Fruit fly (Drosophila melanogaster) whole organism, embryonic: Measurements from ENCODE around the gene Neu2.

Source experiments
- Adf1 ChIP-seq: fragments of 200-800 bp; sonication (Bioruptor generic); IDR thresholded peaks from 2 replicates; pipeline ENCODE4 v1.3.6; 2022; ENCODE audit warnings: missing biosample characterization, missing genetic modification characterization
- CG10209 ChIP-seq: fragments of 200-800 bp; sonication (Bioruptor generic); optimal IDR thresholded peaks from 3 replicates; lab custom pipeline; 2017; ENCODE audit warnings: missing biosample characterization, mild to moderate bottlenecking, missing genetic modification characterization, missing genetic modification reagents
- CG12071 ChIP-seq: fragments of 200-800 bp; sonication (Bioruptor generic); optimal IDR thresholded peaks from 3 replicates; lab custom pipeline; 2018; ENCODE audit warnings: missing biosample characterization, mild to moderate bottlenecking, missing genetic modification characterization
- CG12391 ChIP-seq: fragments of 200-800 bp; sonication (Bioruptor generic); optimal IDR thresholded peaks from 3 replicates; lab custom pipeline; 2018; ENCODE audit warnings: missing biosample characterization, mild to moderate bottlenecking, missing genetic modification characterization, moderate library complexity
- CG2129 ChIP-seq: fragments of 200-800 bp; sonication (Bioruptor generic); IDR thresholded peaks from 2 replicates; pipeline ENCODE4 v1.3.6; 2022; ENCODE audit warnings: missing biosample characterization, missing genetic modification characterization; ENCODE audit not compliant: partially characterized antibody
- CG33213 ChIP-seq: fragments of 200-800 bp; sonication (Bioruptor generic); optimal IDR thresholded peaks from 3 replicates; lab custom pipeline; 2016; ENCODE audit warnings: missing biosample characterization, missing genetic modification characterization
- CG3847 ChIP-seq: fragments of 200-800 bp; sonication (Bioruptor generic); IDR thresholded peaks from 2 replicates; pipeline ENCODE4 v1.3.6; 2022; ENCODE audit warnings: missing biosample characterization, missing genetic modification characterization
- CG3995 ChIP-seq: fragments of 200-800 bp; sonication (Bioruptor generic); optimal IDR thresholded peaks from 3 replicates; lab custom pipeline; 2016; ENCODE audit warnings: missing biosample characterization, missing genetic modification characterization
- CG4424 ChIP-seq: fragments of 200-800 bp; sonication (Bioruptor generic); optimal IDR thresholded peaks from 3 replicates; lab custom pipeline; 2016; ENCODE audit warnings: missing biosample characterization, missing genetic modification characterization
- CG7271 ChIP-seq: fragments of 200-800 bp; sonication (Bioruptor generic); optimal IDR thresholded peaks from 2 replicates; lab custom pipeline; 2018; ENCODE audit warnings: missing biosample characterization, mild to moderate bottlenecking, missing genetic modification characterization, moderate library complexity
- CG7372 ChIP-seq: fragments of 200-800 bp; sonication (Bioruptor generic); IDR thresholded peaks from 2 replicates; pipeline ENCODE4 v1.3.6; 2022; ENCODE audit warnings: missing biosample characterization, missing genetic modification characterization
- CG8281 ChIP-seq: fragments of 200-800 bp; sonication (Bioruptor generic); optimal IDR thresholded peaks from 2 replicates; lab custom pipeline; 2018; ENCODE audit warnings: missing biosample characterization, mild to moderate bottlenecking, missing genetic modification characterization, moderate library complexity
- CG9609 ChIP-seq: fragments of 200-800 bp; sonication (Bioruptor generic); optimal IDR thresholded peaks from 3 replicates; lab custom pipeline; 2016; ENCODE audit warnings: missing biosample characterization, missing genetic modification characterization
- CG9932 ChIP-seq: fragments of 200-800 bp; sonication (Bioruptor generic); IDR thresholded peaks from 2 replicates; pipeline ENCODE4 v1.3.6; 2022; ENCODE audit warnings: missing biosample characterization, missing genetic modification characterization
- CoRest ChIP-seq: fragments of 200-800 bp; sonication (Bioruptor generic); optimal IDR thresholded peaks from 3 replicates; lab custom pipeline; 2018; ENCODE audit warnings: missing biosample characterization, mild to moderate bottlenecking, missing genetic modification characterization, moderate library complexity
- Dp ChIP-seq: fragments of 200-800 bp; sonication (Bioruptor generic); optimal IDR thresholded peaks from 2 replicates; lab custom pipeline; 2018; ENCODE audit warnings: missing biosample characterization, mild to moderate bottlenecking, missing genetic modification characterization, moderate library complexity
- Eip74EF ChIP-seq, 2 experiments: fragments of 200-800 bp in 1 of 2; fragments of >200 bp in 1 of 2; sonication (Bioruptor generic) in 1 of 2; optimal IDR thresholded peaks; 2 replicates each; lab custom pipeline; 2017 to 2019; ENCODE audit warnings: missing biosample characterization in 2 of 2, missing genetic modification characterization in 2 of 2, mild to moderate bottlenecking in 1 of 2, moderate library complexity in 1 of 2
- Hey ChIP-seq: fragments of 200-800 bp; sonication (Bioruptor generic); optimal IDR thresholded peaks from 3 replicates; lab custom pipeline; 2018; ENCODE audit warnings: missing biosample characterization, mild to moderate bottlenecking, missing genetic modification characterization
- MBD-R2 ChIP-seq: fragments of 200-800 bp; sonication (Bioruptor generic); IDR thresholded peaks from 2 replicates; pipeline ENCODE4 v1.3.6; 2022; ENCODE audit warnings: missing biosample characterization, missing genetic modification characterization
- Meics ChIP-seq: fragments of 200-800 bp; sonication (Bioruptor generic); optimal IDR thresholded peaks from 2 replicates; lab custom pipeline; 2017; ENCODE audit warnings: missing biosample characterization, mild to moderate bottlenecking, missing genetic modification characterization
- Myb ChIP-seq: fragments of 200-800 bp; sonication (Bioruptor generic); optimal IDR thresholded peaks from 2 replicates; lab custom pipeline; 2016; ENCODE audit warnings: missing biosample characterization, missing genetic modification characterization
- NFAT ChIP-seq: fragments of 200-800 bp; sonication (Bioruptor generic); IDR thresholded peaks from 2 replicates; pipeline ENCODE4 v1.3.6; 2022; ENCODE audit warnings: missing biosample characterization, missing genetic modification characterization
- NK7.1 ChIP-seq: fragments of 200-800 bp; sonication (Bioruptor generic); optimal IDR thresholded peaks from 3 replicates; lab custom pipeline; 2016; ENCODE audit warnings: missing biosample characterization, missing genetic modification characterization
- Nf-YC ChIP-seq: fragments of 200-800 bp; optimal IDR thresholded peaks from 3 replicates; lab custom pipeline; 2019; ENCODE audit warnings: missing biosample characterization, mild to moderate bottlenecking, missing genetic modification characterization, moderate library complexity
- Oli ChIP-seq: fragments of 200-800 bp; sonication (Bioruptor generic); optimal IDR thresholded peaks from 2 replicates; lab custom pipeline; 2018; ENCODE audit warnings: missing biosample characterization, mild to moderate bottlenecking, missing genetic modification characterization, moderate library complexity
- Optix ChIP-seq: fragments of 200-800 bp; sonication (Bioruptor generic); IDR thresholded peaks from 3 replicates; pipeline ENCODE4 v1.3.6; 2022; ENCODE audit warnings: missing biosample characterization, missing genetic modification characterization
- Pdp1 ChIP-seq, 2 experiments: fragments of 200-800 bp; sonication (Bioruptor generic); optimal IDR thresholded peaks; 3 replicates each; lab custom pipeline; 2016; ENCODE audit warnings: missing biosample characterization in 2 of 2, missing genetic modification characterization in 2 of 2, mild to moderate bottlenecking in 1 of 2, moderate library complexity in 1 of 2
- Poxn ChIP-seq: fragments of 200-800 bp; sonication (Bioruptor generic); IDR thresholded peaks from 2 replicates; pipeline ENCODE4 v1.3.6; 2022; ENCODE audit warnings: missing biosample characterization, missing genetic modification characterization
- Scr ChIP-seq: fragments of 200-800 bp; sonication (Bioruptor generic); IDR thresholded peaks from 2 replicates; pipeline ENCODE4 v1.3.6; 2022; ENCODE audit warnings: missing biosample characterization, missing genetic modification characterization; ENCODE audit not compliant: partially characterized antibody
- Stat92E ChIP-seq, 3 experiments: fragments of >200 bp in 2 of 3; fragments of 200-800 bp in 1 of 3; sonication (Bioruptor generic) in 1 of 3; optimal IDR thresholded peaks; 2 replicates each; lab custom pipeline; 2017 to 2019; ENCODE audit warnings: missing biosample characterization in 3 of 3, missing genetic modification characterization in 3 of 3, mild to moderate bottlenecking in 1 of 3, moderate library complexity in 1 of 3
- YL-1 ChIP-seq: fragments of 200-800 bp; sonication (Bioruptor generic); optimal IDR thresholded peaks from 3 replicates; lab custom pipeline; 2017; ENCODE audit warnings: missing biosample characterization, mild to moderate bottlenecking, missing genetic modification characterization
- al ChIP-seq: fragments of 200-800 bp; sonication (Bioruptor generic); IDR thresholded peaks from 2 replicates; pipeline ENCODE4 v1.3.6; 2022; ENCODE audit warnings: missing biosample characterization, missing genetic modification characterization
- amos ChIP-seq: fragments of 200-800 bp; sonication (Bioruptor generic); IDR thresholded peaks from 2 replicates; pipeline ENCODE4 v1.3.6; 2022; ENCODE audit warnings: missing biosample characterization, missing genetic modification characterization; ENCODE audit not compliant: partially characterized antibody
- bbx ChIP-seq: fragments of 200-800 bp; sonication (Bioruptor generic); IDR thresholded peaks from 2 replicates; pipeline ENCODE4 v1.3.6; 2022; ENCODE audit warnings: missing biosample characterization, missing genetic modification characterization; ENCODE audit not compliant: partially characterized antibody
- cwo ChIP-seq: fragments of 200-800 bp; sonication (Bioruptor generic); optimal IDR thresholded peaks from 3 replicates; lab custom pipeline; 2017; ENCODE audit warnings: missing biosample characterization, missing genetic modification characterization, mild to moderate bottlenecking, moderate library complexity, missing genetic modification reagents
- fd3F ChIP-seq: fragments of 200-800 bp; sonication (Bioruptor generic); optimal IDR thresholded peaks from 2 replicates; lab custom pipeline; 2018; ENCODE audit warnings: missing biosample characterization, mild to moderate bottlenecking, missing genetic modification characterization, moderate library complexity
- gt ChIP-seq: fragments of 200-800 bp; sonication (Bioruptor generic); IDR thresholded peaks from 2 replicates; pipeline ENCODE4 v1.3.6; 2022; ENCODE audit warnings: missing biosample characterization, missing genetic modification characterization
- jing ChIP-seq: fragments of 200-800 bp; sonication (Bioruptor generic); optimal IDR thresholded peaks from 2 replicates; lab custom pipeline; 2018; ENCODE audit warnings: missing biosample characterization, mild to moderate bottlenecking, missing genetic modification characterization
- ken ChIP-seq: fragments of 200-800 bp; sonication (Bioruptor generic); IDR thresholded peaks from 3 replicates; pipeline ENCODE4 v1.3.6; 2022; ENCODE audit warnings: missing biosample characterization, missing genetic modification characterization
- kni ChIP-seq: fragments of 200-800 bp; sonication (Bioruptor generic); optimal IDR thresholded peaks from 3 replicates; lab custom pipeline; 2017; ENCODE audit warnings: mild to moderate bottlenecking, missing biosample characterization, missing genetic modification reagents, missing genetic modification characterization
- mirr ChIP-seq: fragments of 200-800 bp; sonication (Bioruptor generic); optimal IDR thresholded peaks from 3 replicates; lab custom pipeline; 2018; ENCODE audit warnings: missing biosample characterization, mild to moderate bottlenecking, missing genetic modification characterization
- nerfin-1 ChIP-seq: fragments of 200-800 bp; sonication (Bioruptor generic); optimal IDR thresholded peaks from 3 replicates; lab custom pipeline; 2019; ENCODE audit warnings: missing biosample characterization, mild to moderate bottlenecking, missing genetic modification characterization, moderate library complexity
- row ChIP-seq: fragments of 200-800 bp; sonication (Bioruptor generic); IDR thresholded peaks from 3 replicates; pipeline ENCODE4 v1.3.6; 2022; ENCODE audit warnings: missing biosample characterization, missing genetic modification characterization
- salm ChIP-seq: fragments of 200-800 bp; sonication (Bioruptor generic); optimal IDR thresholded peaks from 2 replicates; lab custom pipeline; 2018; ENCODE audit warnings: missing biosample characterization, mild to moderate bottlenecking, missing genetic modification characterization
- sens ChIP-seq: fragments of 200-800 bp; sonication (Bioruptor generic); peaks from one replicate; lab custom pipeline; 2016; ENCODE audit warnings: missing biosample characterization, missing genetic modification characterization
- slbo ChIP-seq: fragments of 200-800 bp; sonication (Bioruptor generic); IDR thresholded peaks from 2 replicates; pipeline ENCODE4 v1.3.6; 2022; ENCODE audit warnings: missing biosample characterization, missing genetic modification characterization
- slp2 ChIP-seq: fragments of 200-800 bp; sonication (Bioruptor generic); optimal IDR thresholded peaks from 2 replicates; lab custom pipeline; 2016; ENCODE audit warnings: missing biosample characterization, missing genetic modification characterization
- stc ChIP-seq: fragments of 200-800 bp; sonication (Bioruptor generic); IDR thresholded peaks from 2 replicates; pipeline ENCODE4 v1.3.6; 2022; ENCODE audit warnings: missing biosample characterization, missing genetic modification characterization
- vnd ChIP-seq: fragments of 200-800 bp; sonication (Bioruptor generic); IDR thresholded peaks from 3 replicates; pipeline ENCODE4 v1.3.6; 2022; ENCODE audit warnings: missing biosample characterization, missing genetic modification characterization; ENCODE audit not compliant: partially characterized antibody
- wek ChIP-seq: fragments of 200-800 bp; sonication (Bioruptor generic); optimal IDR thresholded peaks from 3 replicates; lab custom pipeline; 2018; ENCODE audit warnings: missing biosample characterization, mild to moderate bottlenecking, missing genetic modification characterization, moderate library complexity

The Neu2 gene

DNA sequence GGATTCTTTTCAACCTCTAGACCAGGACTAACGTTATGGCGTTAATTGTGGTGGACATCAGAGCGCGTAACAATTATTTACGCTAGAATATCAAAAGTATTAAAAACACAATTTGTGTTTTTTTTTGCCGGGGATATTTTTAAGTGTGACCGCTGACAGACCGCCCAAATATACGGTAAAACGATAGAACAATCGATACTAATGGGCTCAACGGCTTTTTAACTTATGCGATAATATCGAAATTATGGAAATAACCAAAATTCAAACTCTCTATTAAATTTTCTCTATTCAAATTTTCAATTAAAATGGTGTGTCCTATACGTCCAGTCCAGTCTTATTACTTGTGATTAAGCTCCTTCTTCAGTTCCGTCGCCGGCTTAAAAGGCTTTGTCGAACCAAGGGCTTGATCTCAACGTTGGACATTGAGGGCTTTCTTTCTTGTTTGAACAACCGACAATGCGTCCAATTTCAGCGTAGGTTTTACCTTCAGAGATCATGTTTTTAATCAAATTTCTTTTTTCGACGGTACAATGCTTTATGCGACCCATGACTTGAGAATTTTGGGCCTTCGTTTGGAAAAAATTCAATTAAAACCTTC, 49.1 kb downstream of the Neu2 start, which contains the start of gene CG5664 (continued):
- TF ChIP-seq CG3995 (GFP tag; lab: Kevin White, UChicago) = no peak
- TF ChIP-seq fd3F (GFP tag; lab: Kevin White, UChicago) = no peak
- peak; percentile 7 for TF ChIP-seq CG33213 (GFP tag; lab: Kevin White, UChicago)
- no peak for TF ChIP-seq kni (GFP tag; lab: Kevin White, UChicago)
- TF ChIP-seq cwo (GFP tag; lab: Kevin White, UChicago) = no peak
- no peak for TF ChIP-seq Poxn
- no peak for TF ChIP-seq CG7372 (GFP tag; lab: Robert Waterston, UW)
- TF ChIP-seq slbo (GFP tag; lab: Robert Waterston, UW) = no peak
- peak; percentile 29; the same call in 1 of the 3 replicates for TF ChIP-seq row
- TF ChIP-seq ken (GFP tag; lab: Robert Waterston, UW) = no peak
- TF ChIP-seq amos (GFP tag; lab: Robert Waterston, UW) = peak; percentile 85
- TF ChIP-seq nerfin-1 (tag; lab: Kevin White, UChicago) = no peak
- TF ChIP-seq vnd (GFP tag; lab: Robert Waterston, UW) = peak; percentile 69
- no peak for TF ChIP-seq Optix (GFP tag; lab: Robert Waterston, UW)
- TF ChIP-seq bbx (GFP tag; lab: Robert Waterston, UW) = peak; percentile 79
- peak; percentile 86 for TF ChIP-seq Scr
- no peak for TF ChIP-seq mirr (GFP tag; lab: Kevin White, UChicago)
- TF ChIP-seq Pdp1 (GFP tag; optimal IDR thresholded peaks at IDR 0.05; lab: Kevin White, UChicago) = no peak
- TF ChIP-seq al (GFP tag; lab: Robert Waterston, UW) = no peak
- TF ChIP-seq Stat92E (GFP tag; optimal IDR thresholded peaks at IDR 0.05; lab: Kevin White, UChicago) = no peak
- TF ChIP-seq CG10209 (GFP tag; lab: Kevin White, UChicago) = no peak
- TF ChIP-seq CG8281 = no peak
- TF ChIP-seq CG3847 (GFP tag; lab: Robert Waterston, UW) = 0 out of 2 replicates have a peak, but pooled peaks have one; percentile 26
- TF ChIP-seq wek (GFP tag; lab: Kevin White, UChicago) = peak; percentile 76
- no peak for TF ChIP-seq Adf1 (GFP tag; lab: Robert Waterston, UW)
- no peak for TF ChIP-seq CoRest (tag; lab: Kevin White, UChicago)
- TF ChIP-seq CG9609 (GFP tag; lab: Kevin White, UChicago) = no peak
- TF ChIP-seq CG4424 (GFP tag; lab: Kevin White, UChicago) = no peak
- peak; percentile 79 for TF ChIP-seq Dp (GFP tag; lab: Kevin White, UChicago)
- peak; percentile 5 for TF ChIP-seq YL-1 (GFP tag; lab: Kevin White, UChicago)
- TF ChIP-seq Hey (tag; lab: Kevin White, UChicago) = no peak
- no peak for TF ChIP-seq jing
- no peak for TF ChIP-seq CG12391 (tag; lab: Kevin White, UChicago)
- no peak for TF ChIP-seq salm
- peak; percentile 52; the same call in 1 of the 2 replicates for TF ChIP-seq MBD-R2 (GFP tag; lab: Robert Waterston, UW)
- no peak for TF ChIP-seq Eip74EF (GFP tag; optimal IDR thresholded peaks at IDR 0.05; lab: Kevin White, UChicago)
- TF ChIP-seq slp2 (GFP tag; lab: Kevin White, UChicago) = no peak
- TF ChIP-seq sens (GFP tag; lab: Kevin White, UChicago) = no peak
- TF ChIP-seq CG12071 = no peak
- peak; percentile 95 for TF ChIP-seq Myb (GFP tag; lab: Kevin White, UChicago)
- no peak for TF ChIP-seq NK7.1 (GFP tag; lab: Kevin White, UChicago)
- no peak for TF ChIP-seq stc (GFP tag; lab: Robert Waterston, UW)
- no peak for TF ChIP-seq Nf-YC (tag; lab: Kevin White, UChicago)
- TF ChIP-seq Oli (tag; lab: Kevin White, UChicago) = no peak
- TF ChIP-seq Meics (GFP tag; lab: Kevin White, UChicago) = no peak
- no peak for TF ChIP-seq NFAT
- no peak for TF ChIP-seq CG9932
- peak; percentile 67 for TF ChIP-seq CG2129
- TF ChIP-seq CG7271 (tag; lab: Kevin White, UChicago) = no peak
- no peak for TF ChIP-seq gt (GFP tag; lab: Robert Waterston, UW)
